Fruit fly (Drosophila melanogaster) whole organism, wandering third instar larva: ENCODE data around the gene Wdr62.
A peak's percentile ranks its signal among the peaks of the same experiment; 100 is the strongest.

Experiments
- Abd-B ChIP-seq: fragments of >200 bp; optimal IDR thresholded peaks from 2 replicates; lab custom pipeline; 2017; ENCODE audit warnings: missing biosample characterization, missing genetic modification characterization
- CG32264 ChIP-seq: fragments of 200-800 bp; sonication (Bioruptor generic); optimal IDR thresholded peaks from 2 replicates; lab custom pipeline; 2016; ENCODE audit warnings: missing biosample characterization, missing genetic modification characterization
- CG9705 ChIP-seq: fragments of 200-800 bp; sonication (Bioruptor generic); optimal IDR thresholded peaks from 2 replicates; lab custom pipeline; 2018; ENCODE audit warnings: missing biosample characterization, mild to moderate bottlenecking, missing genetic modification characterization
- CrebA ChIP-seq: fragments of 200-800 bp; sonication (Bioruptor generic); optimal IDR thresholded peaks from 2 replicates; lab custom pipeline; 2016; ENCODE audit warnings: missing biosample characterization, mild to moderate bottlenecking, missing genetic modification characterization, borderline replicate concordance
- Dif ChIP-seq: fragments of 200-275, 200-300 bp; sonication (Bioruptor generic); optimal IDR thresholded peaks from 2 replicates; lab custom pipeline; 2018; ENCODE audit warnings: missing biosample characterization, missing genetic modification characterization; ENCODE audit not compliant: partially characterized antibody
- GATAd ChIP-seq: sonication (Bioruptor generic); optimal IDR thresholded peaks from 2 replicates; lab custom pipeline; 2016; ENCODE audit warnings: missing biosample characterization, missing genetic modification characterization
- HLH106 ChIP-seq: fragments of 200-800 bp; optimal IDR thresholded peaks from 3 replicates; lab custom pipeline; 2019; ENCODE audit warnings: missing biosample characterization, mild to moderate bottlenecking, missing genetic modification characterization, moderate library complexity
- Hnf4 ChIP-seq: fragments of 200-800 bp; sonication (Bioruptor generic); optimal IDR thresholded peaks from 2 replicates; lab custom pipeline; 2016; ENCODE audit warnings: missing biosample characterization, mild to moderate bottlenecking, missing genetic modification characterization
- Hr83 ChIP-seq: fragments of 200-300 bp; sonication (Bioruptor generic); optimal IDR thresholded peaks from 2 replicates; lab custom pipeline; 2016; ENCODE audit warnings: missing biosample characterization, mild to moderate bottlenecking, missing genetic modification characterization, moderate library complexity; ENCODE audit not compliant: poor library complexity, severe bottlenecking
- Jra ChIP-seq: sonication (Bioruptor generic); optimal IDR thresholded peaks from 2 replicates; lab custom pipeline; 2016; ENCODE audit warnings: missing biosample characterization, missing genetic modification characterization
- Rel ChIP-seq, 2 experiments: fragments of 200-800 bp; sonication (Bioruptor generic) in 1 of 2; optimal IDR thresholded peaks; 2 replicates in 1 of 2; 3 replicates in 1 of 2; lab custom pipeline; 2016 to 2019; ENCODE audit warnings: mild to moderate bottlenecking in 2 of 2, missing biosample characterization in 2 of 2, missing genetic modification characterization in 2 of 2, moderate library complexity in 1 of 2
- Sp1 ChIP-seq: fragments of 200-800 bp; sonication (Bioruptor generic); optimal IDR thresholded peaks from 3 replicates; lab custom pipeline; 2019; ENCODE audit warnings: missing biosample characterization, mild to moderate bottlenecking, missing genetic modification characterization, moderate library complexity
- Vsx2 ChIP-seq: fragments of 200-300, 225-300 bp; sonication (Bioruptor generic); optimal IDR thresholded peaks from 2 replicates; lab custom pipeline; 2018; ENCODE audit warnings: missing biosample characterization, missing genetic modification characterization; ENCODE audit not compliant: partially characterized antibody
- br ChIP-seq: fragments of 200-800 bp; sonication (Bioruptor generic); optimal IDR thresholded peaks from 2 replicates; lab custom pipeline; 2016; ENCODE audit warnings: missing biosample characterization, missing genetic modification characterization
- brk ChIP-seq: fragments of 200-800 bp; sonication (Bioruptor generic); optimal IDR thresholded peaks from 2 replicates; lab custom pipeline; 2016; ENCODE audit warnings: missing biosample characterization, mild to moderate bottlenecking, missing genetic modification characterization
- dl ChIP-seq, 2 experiments: fragments of 175-275, 200-275 bp in 1 of 2; fragments of 200-275 bp in 1 of 2; sonication (Bioruptor generic); optimal IDR thresholded peaks; lab custom pipeline; 2018; ENCODE audit warnings: mild to moderate bottlenecking in 2 of 2, missing biosample characterization in 2 of 2, missing genetic modification characterization in 2 of 2, moderate library complexity in 2 of 2; ENCODE audit not compliant: partially characterized antibody in 2 of 2, insufficient read depth in 1 of 2
- dmrt93B ChIP-seq: fragments of 200-800 bp; sonication (Bioruptor generic); optimal IDR thresholded peaks from 2 replicates; lab custom pipeline; 2018; ENCODE audit warnings: missing biosample characterization, mild to moderate bottlenecking, missing genetic modification characterization
- ey ChIP-seq: fragments of 200-800 bp; sonication (Bioruptor generic); optimal IDR thresholded peaks from 2 replicates; lab custom pipeline; 2016; ENCODE audit warnings: missing biosample characterization, missing genetic modification characterization
- foxo ChIP-seq, 2 experiments: fragments of 200-800 bp; sonication (Bioruptor generic); optimal IDR thresholded peaks; 2 replicates in 1 of 2; 3 replicates in 1 of 2; lab custom pipeline; 2016 to 2017; ENCODE audit warnings: missing biosample characterization in 2 of 2, missing genetic modification characterization in 2 of 2
- fru ChIP-seq: fragments of 200-800 bp; sonication (Bioruptor generic); optimal IDR thresholded peaks from 3 replicates; lab custom pipeline; 2016; ENCODE audit warnings: missing biosample characterization, mild to moderate bottlenecking, missing genetic modification characterization
- h ChIP-seq: fragments of 200-800 bp; sonication (Bioruptor generic); optimal IDR thresholded peaks from 3 replicates; lab custom pipeline; 2016; ENCODE audit warnings: missing biosample characterization, mild to moderate bottlenecking, missing genetic modification characterization
- lola ChIP-seq: fragments of >200 bp; optimal IDR thresholded peaks from 2 replicates; lab custom pipeline; 2017; ENCODE audit warnings: missing biosample characterization, missing genetic modification characterization
- pan ChIP-seq: fragments of >200 bp; optimal IDR thresholded peaks from 2 replicates; lab custom pipeline; 2017
- rgr ChIP-seq: fragments of 200-800 bp; sonication (Bioruptor generic); optimal IDR thresholded peaks from 3 replicates; lab custom pipeline; 2016; ENCODE audit warnings: missing biosample characterization, mild to moderate bottlenecking, missing genetic modification characterization
- sage ChIP-seq: fragments of 200-800 bp; sonication (Bioruptor generic); optimal IDR thresholded peaks from 2 replicates; lab custom pipeline; 2016; ENCODE audit warnings: missing biosample characterization, mild to moderate bottlenecking, missing genetic modification characterization
- sv ChIP-seq: fragments of 200-800 bp; sonication (Bioruptor generic); optimal IDR thresholded peaks from 3 replicates; lab custom pipeline; 2016; ENCODE audit warnings: missing biosample characterization, missing genetic modification characterization
- tai ChIP-seq: sonication (Bioruptor generic); optimal IDR thresholded peaks from 2 replicates; lab custom pipeline; 2016; ENCODE audit warnings: missing biosample characterization, missing genetic modification characterization
- usp ChIP-seq: fragments of >200 bp; optimal IDR thresholded peaks from 2 replicates; lab custom pipeline; 2017; ENCODE audit warnings: missing biosample characterization, missing genetic modification characterization
- woc ChIP-seq: sonication (Bioruptor generic); optimal IDR thresholded peaks from 2 replicates; lab custom pipeline; 2016; ENCODE audit warnings: missing biosample characterization, mild to moderate bottlenecking, missing genetic modification characterization

Wdr62 gene

DNA sequence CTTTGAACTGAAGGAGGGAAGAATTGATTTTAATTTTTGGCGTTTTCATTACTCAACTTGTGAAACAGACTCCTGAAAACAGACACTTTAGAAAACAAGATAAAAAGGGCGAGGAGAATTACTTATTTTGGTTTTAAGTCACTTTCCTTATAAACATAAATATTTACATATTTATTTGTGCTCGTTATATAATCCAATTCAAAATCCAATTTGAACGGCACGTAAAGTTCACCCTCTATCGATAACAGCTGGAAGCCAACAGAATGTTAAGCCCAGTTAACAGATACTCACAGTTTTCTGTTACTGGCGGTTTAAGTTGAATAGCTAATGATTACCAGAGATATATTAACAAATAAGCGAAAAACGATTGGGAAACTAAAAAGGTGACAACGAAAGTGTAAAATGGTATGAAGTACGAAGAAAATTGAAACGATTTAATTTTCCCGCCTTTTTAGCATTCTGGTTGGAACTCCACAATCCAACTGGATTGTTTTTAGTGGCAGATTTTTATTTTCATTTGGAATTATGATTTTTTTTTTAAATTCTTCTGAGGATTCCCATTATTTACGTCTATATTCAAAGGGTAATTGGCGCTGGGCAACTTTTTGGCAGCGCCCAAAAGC, 94.9 kb downstream of the Wdr62 start:
- TF ChIP-seq tai (GFP tag; lab: Kevin White, UChicago) (no peak), Vsx2 (no peak), Rel (GFP tag; optimal IDR thresholded peaks at IDR 0.05; lab: Kevin White, UChicago) (no peak), Rel (tag; optimal IDR thresholded peaks at IDR 0.05; lab: Kevin White, UChicago) (no peak), usp (GFP tag; lab: Kevin White, UChicago) (no peak)

DNA sequence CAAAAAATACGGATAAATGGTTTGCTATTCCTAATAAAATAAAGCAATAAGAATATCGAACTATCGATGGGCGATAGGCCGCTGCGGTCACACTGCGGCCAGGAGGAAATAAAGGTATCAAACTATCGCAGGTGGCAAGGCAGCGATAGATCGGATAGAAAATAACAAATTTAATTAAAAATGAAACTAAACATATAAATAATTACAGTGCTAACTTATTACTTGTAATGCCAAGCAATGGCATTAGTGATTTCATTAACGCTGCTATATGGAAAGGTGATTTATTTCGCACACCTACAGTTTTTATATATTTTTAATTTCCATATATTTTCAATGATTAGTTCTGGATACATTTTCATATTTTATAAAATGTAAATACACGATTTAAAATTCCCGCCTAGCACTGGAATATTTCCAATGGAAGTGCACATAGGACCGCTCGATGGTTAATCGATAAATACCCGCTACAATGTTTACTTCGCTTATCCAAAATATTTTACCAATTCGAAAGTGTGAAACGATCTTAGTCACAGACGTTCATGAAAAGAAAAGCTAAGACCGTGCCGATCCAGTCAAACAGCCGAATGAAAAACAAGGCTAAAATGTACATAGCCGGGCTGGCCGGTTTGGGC, 96.4 kb downstream of the Wdr62 start, which contains the start of the genes CG15356 and CG15362:
Gene CG15356 (minus strand): TSS at position 48 of the 632 bp plus-strand sequence.
Gene CG15362 (plus strand): TSS at position 469 of the 632 bp plus-strand sequence.
- TF ChIP-seq Hr83 (peak; percentile 63), HLH106 (peak; percentile 42), lola (GFP tag; lab: Kevin White, UChicago) (no peak), foxo (GFP tag; optimal IDR thresholded peaks at IDR 0.05; lab: Kevin White, UChicago) (peak in 1 of 2 experiments; percentile 31), CG32264 (GFP tag; lab: Kevin White, UChicago) (peak; percentile 14), h (GFP tag; lab: Kevin White, UChicago) (peak; percentile 57), woc (GFP tag; lab: Kevin White, UChicago) (peak; percentile 48), tai (GFP tag; lab: Kevin White, UChicago) (no peak), pan (lab: Kevin White, UChicago) (no peak), CG9705 (GFP tag; lab: Kevin White, UChicago) (peak; percentile 39), dl (GFP tag; optimal IDR thresholded peaks at IDR 0.05; lab: Kevin White, UChicago; ENCODE audit: insufficient read depth in 1 of 2, partially characterized antibody in 2 of 2) (no peak), rgr (peak; percentile 6), Sp1 (GFP tag; lab: Kevin White, UChicago) (peak; percentile 25), Dif (GFP tag; lab: Kevin White, UChicago) (no peak), Hnf4 (GFP tag; lab: Kevin White, UChicago) (no peak), usp (GFP tag; lab: Kevin White, UChicago) (no peak), CrebA (no peak), sage (peak; percentile 77), fru (GFP tag; lab: Kevin White, UChicago) (peak; percentile 13)

DNA sequence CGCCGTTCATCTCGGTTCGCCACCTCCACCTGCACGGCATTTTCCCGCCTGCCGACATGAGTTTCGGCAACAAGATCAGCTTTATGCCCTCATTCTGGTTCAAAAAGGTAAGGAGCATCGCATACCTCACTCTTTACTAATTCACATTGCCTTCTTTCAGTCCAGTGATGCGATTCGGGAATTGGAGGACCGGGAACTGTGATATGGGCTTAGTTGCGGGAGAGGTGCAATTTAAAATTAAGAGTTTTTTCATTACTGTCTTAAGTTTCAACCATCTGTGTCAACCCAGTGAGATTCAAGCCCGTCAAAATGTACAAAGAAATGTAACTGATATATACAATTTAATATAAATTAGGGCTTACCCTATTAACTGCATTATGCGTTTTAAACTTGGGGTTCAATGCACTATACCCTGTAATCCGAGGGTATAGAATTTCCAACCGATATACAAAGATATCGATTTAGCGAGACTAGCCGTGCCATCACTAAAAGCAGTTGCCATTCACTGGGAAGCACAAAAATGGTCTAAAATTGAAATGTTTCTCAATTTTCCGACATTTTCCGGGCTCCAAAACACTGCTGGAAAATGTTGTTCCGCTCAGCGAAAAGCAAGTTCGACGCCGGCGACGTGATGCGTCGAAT, 97.4 kb downstream of the Wdr62 start, which contains the start of gene CG7289:
Gene CG7289 (plus strand): TSS at position 492 of the 642 bp plus-strand sequence.
- TF ChIP-seq dmrt93B (GFP tag; lab: Kevin White, UChicago) (no peak), dl (GFP tag; optimal IDR thresholded peaks at IDR 0.05; lab: Kevin White, UChicago; ENCODE audit: insufficient read depth in 1 of 2, partially characterized antibody in 2 of 2) (no peak), foxo (GFP tag; optimal IDR thresholded peaks at IDR 0.05; lab: Kevin White, UChicago) (peak in 1 of 2 experiments; percentile 33), usp (GFP tag; lab: Kevin White, UChicago) (no peak), HLH106 (no peak), ey (GFP tag; lab: Kevin White, UChicago) (no peak), sv (GFP tag; lab: Kevin White, UChicago) (peak; percentile 3), Jra (GFP tag; lab: Kevin White, UChicago) (no peak), CG32264 (GFP tag; lab: Kevin White, UChicago) (no peak), br (GFP tag; lab: Kevin White, UChicago) (peak; percentile 16), Abd-B (GFP tag; lab: Kevin White, UChicago) (no peak), sage (peak; percentile 32), h (GFP tag; lab: Kevin White, UChicago) (peak; percentile 18), Sp1 (GFP tag; lab: Kevin White, UChicago) (no peak), GATAd (no peak), Hnf4 (GFP tag; lab: Kevin White, UChicago) (no peak), rgr (peak; percentile 15), brk (GFP tag; lab: Kevin White, UChicago) (no peak), tai (GFP tag; lab: Kevin White, UChicago) (no peak), pan (lab: Kevin White, UChicago) (no peak), Hr83 (peak; percentile 39), Rel (GFP tag; optimal IDR thresholded peaks at IDR 0.05; lab: Kevin White, UChicago) (no peak), Rel (tag; optimal IDR thresholded peaks at IDR 0.05; lab: Kevin White, UChicago) (peak; percentile 68)
